Worm (Caenorhabditis elegans) whole organism, L4 larva: Measurements from ENCODE around the gene clec-1.

Experiments
- aha-1 ChIP-seq: fragments of 150-350 bp; peaks from one replicate; lab custom pipeline; 2014; ENCODE audit warnings: missing biosample characterization, missing genetic modification characterization
- nhr-77 ChIP-seq: fragments of 150-350 bp; optimal IDR thresholded peaks from 2 replicates; lab custom pipeline; 2014; ENCODE audit warnings: missing biosample characterization, missing genetic modification characterization
- spr-3 ChIP-seq: fragments of 200-800 bp; sonication (Bioruptor generic); optimal IDR thresholded peaks from 2 replicates; lab custom pipeline; 2018; ENCODE audit warnings: mild to moderate bottlenecking, missing genetic modification characterization, missing compliant biosample characterization
- zag-1 ChIP-seq: fragments of 150-350 bp; optimal IDR thresholded peaks from 2 replicates; lab custom pipeline; 2014; ENCODE audit warnings: missing biosample characterization, missing genetic modification characterization
- ztf-11 ChIP-seq: fragments of 150-350 bp; optimal IDR thresholded peaks from 2 replicates; lab custom pipeline; 2014; ENCODE audit warnings: missing biosample characterization, missing genetic modification characterization

DNA sequence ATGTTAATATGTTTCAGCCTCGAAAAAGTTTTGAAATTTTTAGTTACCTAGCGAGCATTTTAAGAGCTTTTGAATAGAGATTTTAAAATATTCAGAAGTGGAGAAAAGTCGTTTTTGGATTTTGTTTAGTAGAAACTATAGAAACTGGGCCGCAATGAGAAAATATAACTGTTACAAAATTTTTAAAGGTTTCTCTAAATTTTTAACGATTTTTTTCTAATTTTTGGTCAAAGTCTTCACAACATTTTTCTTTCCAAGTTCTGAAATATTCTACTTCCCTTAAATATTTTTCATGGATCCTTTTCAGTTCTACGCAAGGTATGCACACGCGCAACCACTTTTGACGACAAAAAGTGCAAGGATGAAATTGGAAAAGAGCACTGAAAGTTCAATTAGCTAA lies 5.6 kb downstream of the clec-1 start, which contains the start of gene peli-1:
- TF ChIP-seq nhr-77 (tag; lab: Kevin White, UChicago), result no peak
- no peak for TF ChIP-seq zag-1 (tag; lab: Kevin White, UChicago)
- no peak for TF ChIP-seq ztf-11 (tag; lab: Kevin White, UChicago)
- peak; percentile 47 for TF ChIP-seq aha-1 (tag; lab: Kevin White, UChicago)
- TF ChIP-seq spr-3 (GFP tag; lab: Kevin White, UChicago), result no peak
